Worm (Caenorhabditis elegans) whole organism, young adult: ENCODE results near the gene Y49F6B.19.
"Not testable (repeated sequence)": the region's sequence is repeated elsewhere in the genome, so short reads cannot be mapped to it uniquely, and the experiment has no call there.

Source experiments
- B0019.2 ChIP-seq: fragments of 200-800 bp; sonication (Bioruptor generic); conservative IDR thresholded peaks from 2 replicates; pipeline ENCODE4 v1.3.6; 2022; ENCODE audit warnings: missing genetic modification reagents, missing genetic modification characterization, missing compliant biosample characterization
- B0035.1 ChIP-seq: sonication (generic microtip); optimal IDR thresholded peaks from 2 replicates; lab custom pipeline; 2016; ENCODE audit warnings: missing genetic modification characterization, mild to moderate bottlenecking, missing compliant biosample characterization, missing genotype, missing genetic modification reagents
- B0261.1 ChIP-seq: sonication (generic microtip); optimal IDR thresholded peaks from 2 replicates; lab custom pipeline; 2016; ENCODE audit warnings: mild to moderate bottlenecking, missing genetic modification characterization, moderate library complexity, missing compliant biosample characterization
- C06A6.2 ChIP-seq: fragments of 200-800 bp; sonication (Bioruptor generic); conservative IDR thresholded peaks from 2 replicates; pipeline ENCODE4 v1.3.6; 2022; ENCODE audit warnings: missing genetic modification characterization, missing compliant biosample characterization
- C17E4.6 ChIP-seq: fragments of 200-800 bp; sonication (Bioruptor generic); IDR thresholded peaks from 2 replicates; pipeline ENCODE4 v1.3.6; 2022; ENCODE audit warnings: missing genetic modification reagents, missing genetic modification characterization, missing compliant biosample characterization
- D2030.7 ChIP-seq: fragments of 200-800 bp; sonication (Bioruptor generic); IDR thresholded peaks from 2 replicates; pipeline ENCODE4 v1.3.6; 2022; ENCODE audit warnings: missing genetic modification reagents, missing genetic modification characterization, missing compliant biosample characterization
- F33H1.4 ChIP-seq: fragments of 200-800 bp; sonication (Bioruptor generic); IDR thresholded peaks from 2 replicates; pipeline ENCODE4 v1.3.6; 2022; ENCODE audit warnings: missing genetic modification reagents, missing genetic modification characterization, missing compliant biosample characterization
- F37B4.10 ChIP-seq: fragments of 200-800 bp; sonication (Bioruptor generic); IDR thresholded peaks from 2 replicates; pipeline ENCODE4 v1.3.6; 2022; ENCODE audit warnings: missing genetic modification characterization, missing compliant biosample characterization
- F49E8.2 ChIP-seq: sonication (generic microtip); optimal IDR thresholded peaks from 3 replicates; lab custom pipeline; 2017; ENCODE audit warnings: missing genetic modification characterization, mild to moderate bottlenecking, missing compliant biosample characterization, antibody characterized with exemption, moderate library complexity; ENCODE audit not compliant: insufficient read depth
- K11D2.4 ChIP-seq: fragments of 200-800 bp; sonication (Bioruptor generic); IDR thresholded peaks from 2 replicates; pipeline ENCODE4 v1.3.6; 2022; ENCODE audit warnings: missing genetic modification reagents, missing genetic modification characterization, missing compliant biosample characterization
- Y79H2A.3 ChIP-seq: fragments of 200-800 bp; sonication (Bioruptor generic); conservative IDR thresholded peaks from 2 replicates; pipeline ENCODE4 v1.3.6; 2022; ENCODE audit warnings: missing genetic modification reagents, missing genetic modification characterization, missing compliant biosample characterization
- ZK185.1 ChIP-seq: sonication (generic microtip); optimal IDR thresholded peaks from 2 replicates; lab custom pipeline; 2016; ENCODE audit warnings: mild to moderate bottlenecking, missing genetic modification characterization, missing compliant biosample characterization; ENCODE audit not compliant: poor library complexity, severe bottlenecking
- attf-3 ChIP-seq: fragments of 200-800 bp; sonication (Bioruptor generic); conservative IDR thresholded peaks from 2 replicates; pipeline ENCODE4 v1.3.6; 2022; ENCODE audit warnings: missing genetic modification reagents, missing genetic modification characterization, missing compliant biosample characterization
- attf-5 ChIP-seq: fragments of 200-800 bp; sonication (Bioruptor generic); optimal IDR thresholded peaks from 2 replicates; lab custom pipeline; 2018; ENCODE audit warnings: mild to moderate bottlenecking, missing genetic modification characterization, missing compliant biosample characterization
- cebp-2 ChIP-seq: fragments of 200-800 bp; sonication (Bioruptor generic); IDR thresholded peaks from 2 replicates; pipeline ENCODE4 v1.3.6; 2022; ENCODE audit warnings: missing genetic modification characterization, missing compliant biosample characterization
- ceh-100 ChIP-seq: fragments of 200-800 bp; sonication (Bioruptor generic); IDR thresholded peaks from 2 replicates; pipeline ENCODE4 v1.3.6; 2022; ENCODE audit warnings: missing genetic modification reagents, missing genetic modification characterization, missing compliant biosample characterization
- ceh-27 ChIP-seq: fragments of 200-800 bp; sonication (Bioruptor generic); optimal IDR thresholded peaks from 2 replicates; lab custom pipeline; 2018; ENCODE audit warnings: mild to moderate bottlenecking, missing genetic modification characterization, moderate library complexity, missing compliant biosample characterization
- ceh-91 ChIP-seq: fragments of 200-800 bp; sonication (Bioruptor generic); IDR thresholded peaks from 2 replicates; pipeline ENCODE4 v1.3.6; 2022; ENCODE audit warnings: missing genetic modification reagents, missing genetic modification characterization, missing compliant biosample characterization
- dox-1 ChIP-seq: fragments of 200-800 bp; sonication (Bioruptor generic); IDR thresholded peaks from 2 replicates; pipeline ENCODE4 v1.3.6; 2022; ENCODE audit warnings: missing genetic modification reagents, missing genetic modification characterization, missing compliant biosample characterization
- egl-18 ChIP-seq: fragments of 200-800 bp; sonication (Bioruptor generic); IDR thresholded peaks from 2 replicates; pipeline ENCODE4 v1.3.6; 2022; ENCODE audit warnings: missing genetic modification reagents, missing genetic modification characterization, missing compliant biosample characterization
- egrh-3 ChIP-seq: fragments of 200-800 bp; sonication (Bioruptor generic); IDR thresholded peaks from 2 replicates; pipeline ENCODE4 v1.3.6; 2022; ENCODE audit warnings: missing genetic modification reagents, missing genetic modification characterization, missing compliant biosample characterization
- ekl-4 ChIP-seq: fragments of 200-800 bp; sonication (Bioruptor generic); IDR thresholded peaks from 2 replicates; pipeline ENCODE4 v1.3.6; 2022; ENCODE audit warnings: missing genetic modification reagents, missing genetic modification characterization, missing compliant biosample characterization
- hmg-1.2 ChIP-seq: fragments of 200-800 bp; sonication (Bioruptor generic); IDR thresholded peaks from 2 replicates; pipeline ENCODE4 v1.3.6; 2022; ENCODE audit warnings: missing genetic modification reagents, missing genetic modification characterization, missing compliant biosample characterization
- let-526 ChIP-seq: fragments of 200-800 bp; sonication (Bioruptor generic); IDR thresholded peaks from 2 replicates; pipeline ENCODE4 v1.3.6; 2022; ENCODE audit warnings: missing genetic modification reagents, missing genetic modification characterization, missing compliant biosample characterization
- lin-35 ChIP-seq, 3 experiments: fragments of 150-350 bp in 2 of 3; sonication (generic microtip) in 1 of 3; optimal IDR thresholded peaks; 2 replicates each; lab custom pipeline; 2014 to 2018; ENCODE audit warnings: missing biosample characterization in 3 of 3, missing genetic modification characterization in 3 of 3, missing genetic modification reagents in 3 of 3
- lin-40 ChIP-seq: sonication (generic microtip); optimal IDR thresholded peaks from 2 replicates; lab custom pipeline; 2016; ENCODE audit warnings: missing genetic modification characterization, mild to moderate bottlenecking, missing compliant biosample characterization, missing genotype, missing genetic modification reagents
- lin-54 ChIP-seq: fragments of 200-800 bp; sonication (Bioruptor generic); optimal IDR thresholded peaks from 2 replicates; lab custom pipeline; 2018; ENCODE audit warnings: mild to moderate bottlenecking, missing genetic modification characterization, missing compliant biosample characterization
- madf-8 ChIP-seq: fragments of 200-800 bp; sonication (Bioruptor generic); conservative IDR thresholded peaks from 2 replicates; pipeline ENCODE4 v1.3.6; 2022; ENCODE audit warnings: missing genetic modification reagents, missing genetic modification characterization, missing compliant biosample characterization
- mcd-1 ChIP-seq: fragments of 200-800 bp; sonication (Bioruptor generic); IDR thresholded peaks from 2 replicates; pipeline ENCODE4 v1.3.6; 2022; ENCODE audit warnings: missing genetic modification reagents, missing genetic modification characterization, missing compliant biosample characterization
- nfya-2 ChIP-seq: fragments of 200-800 bp; sonication (Bioruptor generic); IDR thresholded peaks from 2 replicates; pipeline ENCODE4 v1.3.6; 2022; ENCODE audit warnings: missing genetic modification reagents, missing genetic modification characterization, missing compliant biosample characterization
- pbrm-1 ChIP-seq: fragments of 200-800 bp; sonication (Bioruptor generic); IDR thresholded peaks from 2 replicates; pipeline ENCODE4 v1.3.6; 2022; ENCODE audit warnings: missing genetic modification reagents, missing genetic modification characterization, missing compliant biosample characterization
- pha-4 ChIP-seq: fragments of 150-350 bp; sonication (generic microtip); optimal IDR thresholded peaks from 2 replicates; lab custom pipeline; 2014; ENCODE audit warnings: missing biosample characterization, missing genetic modification reagents, missing genetic modification characterization
- rcor-1 ChIP-seq: fragments of 200-800 bp; sonication (Bioruptor generic); IDR thresholded peaks from 2 replicates; pipeline ENCODE4 v1.3.6; 2022; ENCODE audit warnings: missing genetic modification reagents, missing genetic modification characterization, missing compliant biosample characterization
- snpc-1.3 ChIP-seq: sonication (generic microtip); optimal IDR thresholded peaks from 2 replicates; lab custom pipeline; 2017; ENCODE audit warnings: missing genetic modification characterization, mild to moderate bottlenecking, missing compliant biosample characterization, antibody characterized with exemption, moderate library complexity, missing genotype, missing genetic modification reagents; ENCODE audit not compliant: insufficient read depth
- snpc-4 ChIP-seq, 5 experiments: fragments of 150-350 bp in 1 of 5; sonication (generic microtip) in 4 of 5; optimal IDR thresholded peaks; 2 replicates each; lab custom pipeline; 2014 to 2018; ENCODE audit warnings: missing genetic modification characterization in 5 of 5, missing biosample characterization in 3 of 5, antibody characterized with exemption in 2 of 5, mild to moderate bottlenecking in 2 of 5, missing compliant biosample characterization in 2 of 5, missing genotype in 2 of 5, moderate library complexity in 2 of 5, missing genetic modification reagents in 1 of 5
- somi-1 ChIP-seq: fragments of 200-800 bp; sonication (Bioruptor generic); optimal IDR thresholded peaks from 2 replicates; lab custom pipeline; 2018; ENCODE audit warnings: mild to moderate bottlenecking, missing genetic modification characterization, missing compliant biosample characterization
- sptf-2 ChIP-seq: fragments of 200-800 bp; sonication (Bioruptor generic); optimal IDR thresholded peaks from 2 replicates; lab custom pipeline; 2018; ENCODE audit warnings: mild to moderate bottlenecking, missing genetic modification characterization, missing compliant biosample characterization
- tbx-9 ChIP-seq: sonication (generic microtip); optimal IDR thresholded peaks from 2 replicates; lab custom pipeline; 2016; ENCODE audit warnings: borderline replicate concordance, missing genetic modification characterization, inconsistent platforms, missing compliant biosample characterization
- ztf-22 ChIP-seq: fragments of 200-800 bp; sonication (Bioruptor generic); optimal IDR thresholded peaks from 2 replicates; lab custom pipeline; 2018; ENCODE audit warnings: mild to moderate bottlenecking, missing genetic modification characterization, moderate library complexity, missing compliant biosample characterization
- ztf-26 ChIP-seq: sonication (generic microtip); optimal IDR thresholded peaks from 2 replicates; lab custom pipeline; 2017; ENCODE audit warnings: missing genetic modification characterization, missing compliant biosample characterization

Gene Y49F6B.19

ce11 chrII:3528256-3528655, 16.1 kb upstream of the Y49F6B.19 start, which contains the start of gene ncs-6:
Gene ncs-6, minus strand, starts transcription at chrII:3528516.
- TF ChIP-seq pha-4 (tag; lab: Kevin White, UChicago), result no peak
- 0 out of 2 replicates have a peak, but pooled peaks have one; percentile 53 for TF ChIP-seq cebp-2 (GFP tag; lab: Robert Waterston, UW)
- no peak for TF ChIP-seq B0261.1 (tag; lab: Kevin White, UChicago)
- TF ChIP-seq somi-1, result no peak
- no peak for TF ChIP-seq snpc-1.3
- TF ChIP-seq F37B4.10 (GFP tag; lab: Robert Waterston, UW), result no peak

ce11 chrII:3527460-3527859, 15.3 kb upstream of the Y49F6B.19 start:
- TF ChIP-seq B0035.1 (tag; lab: Kevin White, UChicago), result no peak
- TF ChIP-seq cebp-2 (GFP tag; lab: Robert Waterston, UW), result no peak

ce11 chrII:3524097-3524496, 12.0 kb upstream of the Y49F6B.19 start, which contains the start of gene col-72:
Gene col-72, minus strand, starts transcription at chrII:3524197.
- TF ChIP-seq Y79H2A.3 (GFP tag; lab: Robert Waterston, UW) (no peak), F49E8.2 (no peak), ceh-91 (GFP tag; lab: Robert Waterston, UW) (no peak), F33H1.4 (GFP tag; lab: Robert Waterston, UW) (no peak), madf-8 (no peak), let-526 (GFP tag; lab: Robert Waterston, UW) (no peak), B0035.1 (tag; lab: Kevin White, UChicago) (no peak), nfya-2 (GFP tag; lab: Robert Waterston, UW) (no peak), tbx-9 (no peak), ztf-22 (no peak), sptf-2 (GFP tag; lab: Kevin White, UChicago) (no peak), C06A6.2 (GFP tag; lab: Robert Waterston, UW) (no peak)
- TF ChIP-seq, all 124 proteins: peak for 0

ce11 chrII:3523547-3523946, 11.4 kb upstream of the Y49F6B.19 start:
- TF ChIP-seq K11D2.4 (GFP tag; lab: Robert Waterston, UW) (peak; percentile 90), C17E4.6 (GFP tag; lab: Robert Waterston, UW) (0 out of 2 replicates have a peak, but pooled peaks have one; percentile 20), let-526 (GFP tag; lab: Robert Waterston, UW) (peak; percentile 52; the same call in 1 of the 2 replicates), egl-18 (GFP tag; lab: Robert Waterston, UW) (peak; percentile 68; the same call in 1 of the 2 replicates), madf-8 (0 out of 2 replicates have a peak, but pooled peaks have one; percentile 14), lin-54 (GFP tag; lab: Kevin White, UChicago) (peak; percentile 54), F33H1.4 (GFP tag; lab: Robert Waterston, UW) (peak; percentile 50; the same call in 1 of the 2 replicates), ztf-26 (tag; lab: Kevin White, UChicago) (peak; percentile 5), mcd-1 (GFP tag; lab: Robert Waterston, UW) (peak; percentile 96), ceh-100 (GFP tag; lab: Robert Waterston, UW) (peak; percentile 68), attf-3 (GFP tag; lab: Robert Waterston, UW) (peak; percentile 71), hmg-1.2 (GFP tag; lab: Robert Waterston, UW) (peak; percentile 94), ZK185.1 (tag; lab: Kevin White, UChicago) (peak; percentile 51), B0261.1 (tag; lab: Kevin White, UChicago) (peak; percentile 42), dox-1 (peak; percentile 76), pbrm-1 (peak; percentile 74; the same call in 1 of the 2 replicates), snpc-4 (tag; optimal IDR thresholded peaks at IDR 0.05; lab: Kevin White, UChicago) (peak in 2 of 4 experiments; percentile 23 to 43), rcor-1 (GFP tag; lab: Robert Waterston, UW) (peak; percentile 55), lin-40 (tag; lab: Kevin White, UChicago) (peak; percentile 68), C06A6.2 (GFP tag; lab: Robert Waterston, UW) (peak; percentile 81), lin-35 (GFP tag; optimal IDR thresholded peaks at IDR 0.05; lab: Kevin White, UChicago) (peak in 1 of 3 experiments; percentile 62), B0019.2 (GFP tag; lab: Robert Waterston, UW) (peak; percentile 51; the same call in 1 of the 2 replicates), ekl-4 (peak; percentile 60; the same call in 1 of the 2 replicates), ceh-27 (GFP tag; lab: Kevin White, UChicago) (peak; percentile 72), D2030.7 (GFP tag; lab: Robert Waterston, UW) (peak; percentile 62), egrh-3 (GFP tag; lab: Robert Waterston, UW) (0 out of 2 replicates have a peak, but pooled peaks have one; percentile 17), attf-5 (GFP tag; lab: Kevin White, UChicago) (peak; percentile 79)
- not testable (repeated sequence) for TF ChIP-seq snpc-4 (GFP tag; optimal IDR thresholded peaks at IDR 0.05; lab: Kevin White, UChicago)
